Fruit fly (Drosophila melanogaster): ENCODE data around the gene CG3699.

CG3699 gene

dm6 chrX:900725-901345, 46.5 kb downstream of the CG3699 start (continued):
- TF ChIP-seq sob (GFP tag; IDR thresholded peaks at IDR 0.05) (peak; percentile 83), CG6175 (GFP tag; IDR thresholded peaks at IDR 0.05) (peak; percentile 29; the same call in 1 of the 3 replicates), Dll (GFP tag; IDR thresholded peaks at IDR 0.05; ENCODE audit: partially characterized antibody) (no peak), CG10979 (tag; optimal IDR thresholded peaks at IDR 0.05) (peak; percentile 73), CG10274 (GFP tag; optimal IDR thresholded peaks at IDR 0.05) (peak; percentile 18), vnd (GFP tag; IDR thresholded peaks at IDR 0.05; ENCODE audit: partially characterized antibody) (no peak), BtbVII (GFP tag; optimal IDR thresholded peaks at IDR 0.05) (peak; percentile 61), CG9932 (GFP tag; IDR thresholded peaks at IDR 0.05) (peak; percentile 57), lov (optimal IDR thresholded peaks at IDR 0.05) (no peak), lov (GFP tag; IDR thresholded peaks at IDR 0.05) (no peak), CG18619 (GFP tag; optimal IDR thresholded peaks at IDR 0.05) (peak; percentile 62), mirr (GFP tag; optimal IDR thresholded peaks at IDR 0.05) (peak; percentile 51), Neu2 (GFP tag; optimal IDR thresholded peaks at IDR 0.05; ENCODE audit: borderline replicate concordance) (no peak), Poxn (GFP tag; IDR thresholded peaks at IDR 0.05) (0 out of 2 replicates have a peak, but pooled peaks have one; percentile 23), bigmax (GFP tag; optimal IDR thresholded peaks at IDR 0.05) (no peak), slbo (GFP tag; IDR thresholded peaks at IDR 0.05) (peak; percentile 84), E2f2 (GFP tag; IDR thresholded peaks at IDR 0.05) (peak; percentile 56), CG11247 (GFP tag; IDR thresholded peaks at IDR 0.05) (peak; percentile 73), tgo (GFP tag; IDR thresholded peaks at IDR 0.05) (peak; percentile 84), CG10366 (GFP tag; IDR thresholded peaks at IDR 0.05) (peak; percentile 75), jing (GFP tag; optimal IDR thresholded peaks at IDR 0.05) (peak; percentile 57), CG9437 (GFP tag; optimal IDR thresholded peaks at IDR 0.05) (peak; percentile 45), Awh (GFP tag; IDR thresholded peaks at IDR 0.05) (peak; percentile 57), NK7.1 (GFP tag; optimal IDR thresholded peaks at IDR 0.05) (peak; percentile 55), Side (GFP tag; optimal IDR thresholded peaks at IDR 0.05) (peak; percentile 86), CG13624 (GFP tag; optimal IDR thresholded peaks at IDR 0.05) (peak; percentile 68), Sry-β (GFP tag; optimal IDR thresholded peaks at IDR 0.05) (no peak), CG34422 (GFP tag; IDR thresholded peaks at IDR 0.05) (peak; percentile 72; the same call in 2 of the 3 replicates), CG5180 (GFP tag; optimal IDR thresholded peaks at IDR 0.05) (peak; percentile 74), Elba2 (GFP tag; optimal IDR thresholded peaks at IDR 0.05) (no peak), CG33213 (GFP tag; optimal IDR thresholded peaks at IDR 0.05) (peak; percentile 36), CG15696 (tag; optimal IDR thresholded peaks at IDR 0.05) (peak; percentile 34), tio (GFP tag; optimal IDR thresholded peaks at IDR 0.05) (peak; percentile 38), CG1024 (GFP tag; IDR thresholded peaks at IDR 0.05) (peak; percentile 66), Camta (GFP tag; optimal IDR thresholded peaks at IDR 0.05) (peak; percentile 73), gsb (GFP tag; IDR thresholded peaks at IDR 0.05) (peak; percentile 44; the same call in 1 of the 2 replicates), CG34224 (GFP tag; IDR thresholded peaks at IDR 0.05; ENCODE audit: partially characterized antibody) (no peak), Aef1 (GFP tag; IDR thresholded peaks at IDR 0.05) (peak; percentile 73), p53 (GFP tag; optimal IDR thresholded peaks at IDR 0.05) (peak; percentile 38), run (tag; optimal IDR thresholded peaks at IDR 0.05) (peak; percentile 44), kah (GFP tag; optimal IDR thresholded peaks at IDR 0.05) (peak; percentile 44), HHEX (GFP tag; optimal IDR thresholded peaks at IDR 0.05) (peak; percentile 73), crc (GFP tag; optimal IDR thresholded peaks at IDR 0.05) (peak; percentile 54), ssp (GFP tag; IDR thresholded peaks at IDR 0.05) (peak; percentile 52; the same call in 1 of the 2 replicates), zf30C (GFP tag; optimal IDR thresholded peaks at IDR 0.05) (no peak), CG16863 (GFP tag; optimal IDR thresholded peaks at IDR 0.05) (peak; percentile 60), CG8388 (GFP tag; optimal IDR thresholded peaks at IDR 0.05) (peak; percentile 74), CG3847 (GFP tag; IDR thresholded peaks at IDR 0.05) (peak; percentile 62), disco-r (GFP tag; optimal IDR thresholded peaks at IDR 0.05) (peak; percentile 9), Max (GFP tag; optimal IDR thresholded peaks at IDR 0.05) (peak; percentile 53)

Data from whole organism, embryonic.